Fruit fly (Drosophila melanogaster) whole organism, wandering third instar larva: ENCODE data around the gene AGO2.

Experiments used
- Abd-B ChIP-seq: fragments of >200 bp; optimal IDR thresholded peaks from 2 replicates; lab custom pipeline; 2017; ENCODE audit warnings: missing biosample characterization, missing genetic modification characterization
- CG9705 ChIP-seq: fragments of 200-800 bp; sonication (Bioruptor generic); optimal IDR thresholded peaks from 2 replicates; lab custom pipeline; 2018; ENCODE audit warnings: missing biosample characterization, mild to moderate bottlenecking, missing genetic modification characterization
- CrebA ChIP-seq: fragments of 200-800 bp; sonication (Bioruptor generic); optimal IDR thresholded peaks from 2 replicates; lab custom pipeline; 2016; ENCODE audit warnings: missing biosample characterization, mild to moderate bottlenecking, missing genetic modification characterization, borderline replicate concordance
- GATAd ChIP-seq: sonication (Bioruptor generic); optimal IDR thresholded peaks from 2 replicates; lab custom pipeline; 2016; ENCODE audit warnings: missing biosample characterization, missing genetic modification characterization
- HLH106 ChIP-seq: fragments of 200-800 bp; optimal IDR thresholded peaks from 3 replicates; lab custom pipeline; 2019; ENCODE audit warnings: missing biosample characterization, mild to moderate bottlenecking, missing genetic modification characterization, moderate library complexity
- Hnf4 ChIP-seq: fragments of 200-800 bp; sonication (Bioruptor generic); optimal IDR thresholded peaks from 2 replicates; lab custom pipeline; 2016; ENCODE audit warnings: missing biosample characterization, mild to moderate bottlenecking, missing genetic modification characterization
- Hr78 ChIP-seq: fragments of >200 bp; optimal IDR thresholded peaks from 2 replicates; lab custom pipeline; 2017; ENCODE audit warnings: missing biosample characterization, missing genetic modification characterization
- Hr83 ChIP-seq: fragments of 200-300 bp; sonication (Bioruptor generic); optimal IDR thresholded peaks from 2 replicates; lab custom pipeline; 2016; ENCODE audit warnings: missing biosample characterization, mild to moderate bottlenecking, missing genetic modification characterization, moderate library complexity; ENCODE audit not compliant: poor library complexity, severe bottlenecking
- Jra ChIP-seq: sonication (Bioruptor generic); optimal IDR thresholded peaks from 2 replicates; lab custom pipeline; 2016; ENCODE audit warnings: missing biosample characterization, missing genetic modification characterization
- Mio ChIP-seq: sonication (Bioruptor generic); optimal IDR thresholded peaks from 2 replicates; lab custom pipeline; 2016; ENCODE audit warnings: missing biosample characterization, missing genetic modification characterization
- Myc ChIP-seq: fragments of >200 bp; optimal IDR thresholded peaks from 2 replicates; lab custom pipeline; 2017
- N ChIP-seq: fragments of >200 bp; optimal IDR thresholded peaks from 2 replicates; lab custom pipeline; 2018; ENCODE audit warnings: missing biosample characterization, missing external identifiers, missing genetic modification characterization
- OdsH ChIP-seq: fragments of 200-800 bp; sonication (Bioruptor generic); optimal IDR thresholded peaks from 2 replicates; lab custom pipeline; 2016; ENCODE audit warnings: missing biosample characterization, mild to moderate bottlenecking, missing genetic modification characterization
- Rel ChIP-seq, 2 experiments: fragments of 200-800 bp; sonication (Bioruptor generic) in 1 of 2; optimal IDR thresholded peaks; 2 replicates in 1 of 2; 3 replicates in 1 of 2; lab custom pipeline; 2016 to 2019; ENCODE audit warnings: mild to moderate bottlenecking in 2 of 2, missing biosample characterization in 2 of 2, missing genetic modification characterization in 2 of 2, moderate library complexity in 1 of 2
- Sp1 ChIP-seq: fragments of 200-800 bp; sonication (Bioruptor generic); optimal IDR thresholded peaks from 3 replicates; lab custom pipeline; 2019; ENCODE audit warnings: missing biosample characterization, mild to moderate bottlenecking, missing genetic modification characterization, moderate library complexity
- Vsx2 ChIP-seq: fragments of 200-300, 225-300 bp; sonication (Bioruptor generic); optimal IDR thresholded peaks from 2 replicates; lab custom pipeline; 2018; ENCODE audit warnings: missing biosample characterization, missing genetic modification characterization; ENCODE audit not compliant: partially characterized antibody
- brk ChIP-seq: fragments of 200-800 bp; sonication (Bioruptor generic); optimal IDR thresholded peaks from 2 replicates; lab custom pipeline; 2016; ENCODE audit warnings: missing biosample characterization, mild to moderate bottlenecking, missing genetic modification characterization
- dl ChIP-seq, 2 experiments: fragments of 175-275, 200-275 bp in 1 of 2; fragments of 200-275 bp in 1 of 2; sonication (Bioruptor generic); optimal IDR thresholded peaks; lab custom pipeline; 2018; ENCODE audit warnings: mild to moderate bottlenecking in 2 of 2, missing biosample characterization in 2 of 2, missing genetic modification characterization in 2 of 2, moderate library complexity in 2 of 2; ENCODE audit not compliant: partially characterized antibody in 2 of 2, insufficient read depth in 1 of 2
- dsf ChIP-seq: sonication (Bioruptor generic); optimal IDR thresholded peaks from 2 replicates; lab custom pipeline; 2016; ENCODE audit warnings: missing biosample characterization, missing genetic modification characterization, borderline replicate concordance
- ey ChIP-seq: fragments of 200-800 bp; sonication (Bioruptor generic); optimal IDR thresholded peaks from 2 replicates; lab custom pipeline; 2016; ENCODE audit warnings: missing biosample characterization, missing genetic modification characterization
- fru ChIP-seq: fragments of 200-800 bp; sonication (Bioruptor generic); optimal IDR thresholded peaks from 3 replicates; lab custom pipeline; 2016; ENCODE audit warnings: missing biosample characterization, mild to moderate bottlenecking, missing genetic modification characterization
- h ChIP-seq: fragments of 200-800 bp; sonication (Bioruptor generic); optimal IDR thresholded peaks from 3 replicates; lab custom pipeline; 2016; ENCODE audit warnings: missing biosample characterization, mild to moderate bottlenecking, missing genetic modification characterization
- jim ChIP-seq: fragments of 175-275, 200-325 bp; sonication (Bioruptor generic); optimal IDR thresholded peaks from 2 replicates; lab custom pipeline; 2016; ENCODE audit warnings: missing biosample characterization, mild to moderate bottlenecking, missing genetic modification characterization
- lola ChIP-seq: fragments of >200 bp; optimal IDR thresholded peaks from 2 replicates; lab custom pipeline; 2017; ENCODE audit warnings: missing biosample characterization, missing genetic modification characterization
- pan ChIP-seq: fragments of >200 bp; optimal IDR thresholded peaks from 2 replicates; lab custom pipeline; 2017
- psq ChIP-seq: fragments of 200-800 bp; sonication (Bioruptor generic); optimal IDR thresholded peaks from 3 replicates; lab custom pipeline; 2017; ENCODE audit warnings: missing biosample characterization, mild to moderate bottlenecking, missing genetic modification characterization, moderate library complexity
- rgr ChIP-seq: fragments of 200-800 bp; sonication (Bioruptor generic); optimal IDR thresholded peaks from 3 replicates; lab custom pipeline; 2016; ENCODE audit warnings: missing biosample characterization, mild to moderate bottlenecking, missing genetic modification characterization
- sage ChIP-seq: fragments of 200-800 bp; sonication (Bioruptor generic); optimal IDR thresholded peaks from 2 replicates; lab custom pipeline; 2016; ENCODE audit warnings: missing biosample characterization, mild to moderate bottlenecking, missing genetic modification characterization
- sv ChIP-seq: fragments of 200-800 bp; sonication (Bioruptor generic); optimal IDR thresholded peaks from 3 replicates; lab custom pipeline; 2016; ENCODE audit warnings: missing biosample characterization, missing genetic modification characterization
- tai ChIP-seq: sonication (Bioruptor generic); optimal IDR thresholded peaks from 2 replicates; lab custom pipeline; 2016; ENCODE audit warnings: missing biosample characterization, missing genetic modification characterization
- usp ChIP-seq: fragments of >200 bp; optimal IDR thresholded peaks from 2 replicates; lab custom pipeline; 2017; ENCODE audit warnings: missing biosample characterization, missing genetic modification characterization
- woc ChIP-seq: sonication (Bioruptor generic); optimal IDR thresholded peaks from 2 replicates; lab custom pipeline; 2016; ENCODE audit warnings: missing biosample characterization, mild to moderate bottlenecking, missing genetic modification characterization

The AGO2 gene

dm6 chr3L:15538582-15539490 lies 15.1 kb upstream of the AGO2 start:
- no peak for TF ChIP-seq Rel (GFP tag; optimal IDR thresholded peaks at IDR 0.05; lab: Kevin White, UChicago)
- peak; percentile 95 for TF ChIP-seq Rel (tag; optimal IDR thresholded peaks at IDR 0.05; lab: Kevin White, UChicago)
- TF ChIP-seq Jra (GFP tag; lab: Kevin White, UChicago) = no peak
- no peak for TF ChIP-seq CG9705 (GFP tag; lab: Kevin White, UChicago)
- TF ChIP-seq N (GFP tag; lab: Kevin White, UChicago) = no peak
- TF ChIP-seq lola (GFP tag; lab: Kevin White, UChicago) = no peak
- TF ChIP-seq Mio (GFP tag; lab: Kevin White, UChicago) = no peak

DNA sequence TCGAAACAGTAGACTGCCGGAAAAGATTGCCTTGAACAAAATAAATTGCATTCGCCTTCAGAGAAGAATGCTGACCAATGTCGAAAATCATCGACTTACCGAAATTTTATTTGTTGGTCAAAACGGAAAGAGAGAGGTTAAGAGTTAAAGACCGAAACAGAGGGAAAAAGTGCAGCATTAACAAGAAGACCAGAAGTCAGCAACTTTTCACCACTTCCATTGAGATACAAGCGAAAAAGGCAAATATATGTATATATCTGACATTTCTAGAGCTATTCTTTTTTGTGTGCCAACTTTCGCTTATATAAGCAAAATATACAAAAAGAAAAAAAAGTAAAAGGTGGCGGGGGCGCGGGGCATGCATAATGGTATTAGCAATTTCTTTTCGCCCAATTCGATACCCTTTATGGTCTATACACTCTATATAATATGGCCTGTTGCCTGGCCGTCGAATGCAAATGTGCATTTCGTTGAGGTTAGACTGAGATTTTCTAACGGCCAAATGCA lies 14.0 kb upstream of the AGO2 start:
- no peak for TF ChIP-seq lola (GFP tag; lab: Kevin White, UChicago)
- no peak for TF ChIP-seq OdsH (GFP tag; lab: Kevin White, UChicago)
- TF ChIP-seq Abd-B (GFP tag; lab: Kevin White, UChicago) = no peak
- no peak for TF ChIP-seq CG9705 (GFP tag; lab: Kevin White, UChicago)
- TF ChIP-seq N (GFP tag; lab: Kevin White, UChicago) = no peak
- no peak for TF ChIP-seq Sp1 (GFP tag; lab: Kevin White, UChicago)
- TF ChIP-seq ey = no peak
- no peak for TF ChIP-seq sv (GFP tag; lab: Kevin White, UChicago)
- no peak for TF ChIP-seq Myc (lab: Kevin White, UChicago)
- TF ChIP-seq HLH106 (tag; lab: Kevin White, UChicago) = no peak
- TF ChIP-seq Hnf4 (GFP tag; lab: Kevin White, UChicago) = no peak
- TF ChIP-seq sage (GFP tag; lab: Kevin White, UChicago) = no peak
- no peak for TF ChIP-seq usp (GFP tag; lab: Kevin White, UChicago)
- no peak for TF ChIP-seq Hr78 (GFP tag; lab: Kevin White, UChicago)
- no peak for TF ChIP-seq Mio (GFP tag; lab: Kevin White, UChicago)
- no peak for TF ChIP-seq rgr (GFP tag; lab: Kevin White, UChicago)
- no peak for TF ChIP-seq Rel (GFP tag; optimal IDR thresholded peaks at IDR 0.05; lab: Kevin White, UChicago)
- no peak for TF ChIP-seq Rel (tag; optimal IDR thresholded peaks at IDR 0.05; lab: Kevin White, UChicago)
- TF ChIP-seq tai (GFP tag; lab: Kevin White, UChicago) = no peak

- TF ChIP-seq psq (GFP tag; lab: Kevin White, UChicago) = no peak
- no peak for TF ChIP-seq GATAd (GFP tag; lab: Kevin White, UChicago)
- TF ChIP-seq dsf (GFP tag; lab: Kevin White, UChicago) = no peak
- no peak for TF ChIP-seq jim (GFP tag; lab: Kevin White, UChicago)
- TF ChIP-seq OdsH (GFP tag; lab: Kevin White, UChicago) = no peak
- TF ChIP-seq brk = no peak
- TF ChIP-seq woc = no peak
- TF ChIP-seq dl (GFP tag; optimal IDR thresholded peaks at IDR 0.05; lab: Kevin White, UChicago; ENCODE audit: insufficient read depth in 1 of 2, partially characterized antibody in 2 of 2) = no peak
- no peak for TF ChIP-seq CG9705 (GFP tag; lab: Kevin White, UChicago)
- no peak for TF ChIP-seq Mio (GFP tag; lab: Kevin White, UChicago)
- TF ChIP-seq Hr78 (GFP tag; lab: Kevin White, UChicago) = no peak
- TF ChIP-seq Hnf4 (GFP tag; lab: Kevin White, UChicago) = no peak
- no peak for TF ChIP-seq ey
- no peak for TF ChIP-seq Sp1 (GFP tag; lab: Kevin White, UChicago)
- no peak for TF ChIP-seq CrebA (GFP tag; lab: Kevin White, UChicago)
- TF ChIP-seq Myc (lab: Kevin White, UChicago) = no peak
- TF ChIP-seq N (GFP tag; lab: Kevin White, UChicago) = no peak
- TF ChIP-seq Jra (GFP tag; lab: Kevin White, UChicago) = no peak
Observed at dm6 chr3L:15540682-15541081, 13.2 kb upstream of the AGO2 start.

- no peak for TF ChIP-seq fru
Observed at dm6 chr3L:15541281-15541680, 12.6 kb upstream of the AGO2 start.

- TF ChIP-seq tai (GFP tag; lab: Kevin White, UChicago) (no peak), Hr83 (GFP tag; lab: Kevin White, UChicago) (no peak), fru (no peak), HLH106 (tag; lab: Kevin White, UChicago) (no peak), usp (GFP tag; lab: Kevin White, UChicago) (no peak), Rel (GFP tag; optimal IDR thresholded peaks at IDR 0.05; lab: Kevin White, UChicago) (no peak), Rel (tag; optimal IDR thresholded peaks at IDR 0.05; lab: Kevin White, UChicago) (no peak), Vsx2 (GFP tag; lab: Kevin White, UChicago) (no peak), Jra (GFP tag; lab: Kevin White, UChicago) (no peak), Abd-B (GFP tag; lab: Kevin White, UChicago) (no peak), h (no peak), jim (GFP tag; lab: Kevin White, UChicago) (no peak), Myc (lab: Kevin White, UChicago) (no peak), pan (lab: Kevin White, UChicago) (no peak), sv (GFP tag; lab: Kevin White, UChicago) (no peak)
- TF ChIP-seq, all 38 proteins: peak for 0
Observed at dm6 chr3L:15543049-15543448, 10.9 kb upstream of the AGO2 start.
